Worm (Caenorhabditis elegans) whole organism, L4 larva: Measurements from ENCODE around the gene T26H5.8.
A peak's percentile ranks its signal among the peaks of the same experiment; 100 is the strongest.

Experiments
- F10B5.3 ChIP-seq: sonication (generic microtip); optimal IDR thresholded peaks from 2 replicates; lab custom pipeline; 2016; ENCODE audit warnings: mild to moderate bottlenecking, missing genetic modification characterization, missing compliant biosample characterization
- F26F4.8 ChIP-seq: fragments of 200-800 bp; sonication (Bioruptor generic); conservative IDR thresholded peaks from 2 replicates; pipeline ENCODE4 v1.3.6; 2022; ENCODE audit warnings: missing genetic modification characterization, missing compliant biosample characterization
- R02D3.7 ChIP-seq: fragments of 150-350 bp; sonication (generic microtip); optimal IDR thresholded peaks from 3 replicates; lab custom pipeline; 2014; ENCODE audit warnings: missing biosample characterization, missing genetic modification characterization
- T20F7.1 ChIP-seq: fragments of 200-800 bp; sonication (Bioruptor generic); optimal IDR thresholded peaks from 2 replicates; lab custom pipeline; 2018; ENCODE audit warnings: mild to moderate bottlenecking, missing genetic modification characterization, missing compliant biosample characterization
- T26A8.4 ChIP-seq: fragments of 200-800 bp; sonication (Bioruptor generic); IDR thresholded peaks from 2 replicates; pipeline ENCODE4 v1.3.6; 2022; ENCODE audit warnings: missing genetic modification characterization, missing compliant biosample characterization
- Y5F2A.4 ChIP-seq: fragments of 200-800 bp; sonication (Bioruptor generic); optimal IDR thresholded peaks from 2 replicates; lab custom pipeline; 2018; ENCODE audit warnings: mild to moderate bottlenecking, missing genetic modification characterization, missing compliant biosample characterization
- ZK546.5 ChIP-seq, 2 experiments: sonication (generic microtip); optimal IDR thresholded peaks; 2 replicates each; lab custom pipeline; 2017; ENCODE audit warnings: missing biosample characterization in 2 of 2, missing genetic modification characterization in 2 of 2
- arid-1 ChIP-seq: fragments of 200-800 bp; sonication (Bioruptor generic); conservative IDR thresholded peaks from 2 replicates; pipeline ENCODE4 v1.3.6; 2022; ENCODE audit warnings: missing genetic modification reagents, missing genetic modification characterization, missing compliant biosample characterization
- attf-4 ChIP-seq: sonication (generic microtip); optimal IDR thresholded peaks from 3 replicates; lab custom pipeline; 2017; ENCODE audit warnings: missing biosample characterization, missing genetic modification characterization
- ceh-20 ChIP-seq: fragments of 200-800 bp; sonication (Bioruptor generic); IDR thresholded peaks from 2 replicates; pipeline ENCODE4 v1.3.6; 2022; ENCODE audit warnings: missing genetic modification reagents, missing genetic modification characterization, missing compliant biosample characterization
- ceh-28 ChIP-seq: fragments of 150-350 bp; optimal IDR thresholded peaks from 2 replicates; lab custom pipeline; 2014; ENCODE audit warnings: missing biosample characterization, missing genetic modification reagents, missing genetic modification characterization
- ceh-32 ChIP-seq: sonication (generic microtip); optimal IDR thresholded peaks from 2 replicates; lab custom pipeline; 2016; ENCODE audit warnings: mild to moderate bottlenecking, missing genetic modification characterization, missing compliant biosample characterization; ENCODE audit not compliant: poor library complexity
- ceh-44 ChIP-seq: fragments of 200-800 bp; sonication (Bioruptor generic); IDR thresholded peaks from 2 replicates; pipeline ENCODE4 v1.3.6; 2022; ENCODE audit warnings: missing genetic modification reagents, missing genetic modification characterization, missing compliant biosample characterization
- ceh-82 ChIP-seq: sonication (generic microtip); optimal IDR thresholded peaks from 2 replicates; lab custom pipeline; 2017; ENCODE audit warnings: missing biosample characterization, missing genetic modification characterization
- cey-2 ChIP-seq: sonication (generic microtip); optimal IDR thresholded peaks from 3 replicates; lab custom pipeline; 2017; ENCODE audit warnings: missing genetic modification characterization, mild to moderate bottlenecking, missing compliant biosample characterization, antibody characterized with exemption, borderline replicate concordance; ENCODE audit not compliant: insufficient read depth
- daf-16 ChIP-seq, 3 experiments: sonication (generic microtip); optimal IDR thresholded peaks; 2 replicates each; lab custom pipeline; 2016 to 2017; ENCODE audit warnings: missing genetic modification characterization in 3 of 3, missing genetic modification reagents in 3 of 3, mild to moderate bottlenecking in 2 of 3, missing compliant biosample characterization in 2 of 3, missing biosample characterization in 1 of 3, moderate library complexity in 1 of 3
- daf-19 ChIP-seq: fragments of 200-800 bp; sonication (Bioruptor generic); conservative IDR thresholded peaks from 2 replicates; pipeline ENCODE4 v1.3.6; 2022; ENCODE audit warnings: missing genetic modification characterization, missing compliant biosample characterization
- daf-8 ChIP-seq: fragments of 200-800 bp; sonication (Bioruptor generic); IDR thresholded peaks from 2 replicates; pipeline ENCODE4 v1.3.6; 2022; ENCODE audit warnings: missing genetic modification characterization, missing compliant biosample characterization
- duxl-1 ChIP-seq: sonication (generic microtip); optimal IDR thresholded peaks from 2 replicates; lab custom pipeline; 2016; ENCODE audit warnings: mild to moderate bottlenecking, missing genetic modification characterization, moderate library complexity, missing compliant biosample characterization; ENCODE audit not compliant: poor library complexity
- egl-43 ChIP-seq: fragments of 200-800 bp; sonication (Bioruptor generic); IDR thresholded peaks from 2 replicates; pipeline ENCODE4 v1.3.6; 2022; ENCODE audit warnings: missing genetic modification reagents, missing genetic modification characterization, missing compliant biosample characterization
- fos-1 ChIP-seq: fragments of 150-350 bp; optimal IDR thresholded peaks from 2 replicates; lab custom pipeline; 2014; ENCODE audit warnings: missing biosample characterization, missing genetic modification characterization
- jun-1 ChIP-seq: fragments of 150-350 bp; optimal IDR thresholded peaks from 2 replicates; lab custom pipeline; 2014; ENCODE audit warnings: missing biosample characterization, missing genetic modification reagents, missing genetic modification characterization
- lim-7 ChIP-seq: fragments of 200-800 bp; sonication (Bioruptor generic); IDR thresholded peaks from 2 replicates; pipeline ENCODE4 v1.3.6; 2022; ENCODE audit warnings: missing genetic modification characterization, missing compliant biosample characterization
- lin-1 ChIP-seq: fragments of 200-800 bp; sonication (Bioruptor generic); IDR thresholded peaks from 2 replicates; pipeline ENCODE4 v1.3.6; 2022; ENCODE audit warnings: missing genetic modification reagents, missing genetic modification characterization, missing compliant biosample characterization
- lin-29 ChIP-seq: fragments of 200-800 bp; sonication (Bioruptor generic); IDR thresholded peaks from 2 replicates; pipeline ENCODE4 v1.3.6; 2022; ENCODE audit warnings: missing genetic modification reagents, missing genetic modification characterization, missing compliant biosample characterization
- lin-38 ChIP-seq: fragments of 200-800 bp; sonication (Bioruptor generic); IDR thresholded peaks from 2 replicates; pipeline ENCODE4 v1.3.6; 2022; ENCODE audit warnings: missing genetic modification reagents, missing genetic modification characterization, missing compliant biosample characterization
- lin-39 ChIP-seq: fragments of 150-350 bp; optimal IDR thresholded peaks from 2 replicates; lab custom pipeline; 2014; ENCODE audit warnings: missing biosample characterization, missing genetic modification reagents, missing genetic modification characterization
- mdl-1 ChIP-seq, 2 experiments: fragments of 150-350 bp in 1 of 2; sonication (generic microtip) in 1 of 2; optimal IDR thresholded peaks; 2 replicates each; lab custom pipeline; 2014 to 2017; ENCODE audit warnings: missing biosample characterization in 2 of 2, missing genetic modification characterization in 2 of 2
- mes-2 ChIP-seq: sonication (generic microtip); optimal IDR thresholded peaks from 2 replicates; lab custom pipeline; 2016; ENCODE audit warnings: missing genotype, mild to moderate bottlenecking, missing genetic modification characterization, missing compliant biosample characterization; ENCODE audit not compliant: poor library complexity, severe bottlenecking
- mxl-2 ChIP-seq: fragments of 200-800 bp; sonication (Bioruptor generic); conservative IDR thresholded peaks from 2 replicates; pipeline ENCODE4 v1.3.6; 2022; ENCODE audit warnings: missing genetic modification reagents, missing genetic modification characterization, missing compliant biosample characterization
- nhr-10 ChIP-seq: fragments of 150-350 bp; optimal IDR thresholded peaks from 2 replicates; lab custom pipeline; 2014; ENCODE audit warnings: missing biosample characterization, missing genetic modification characterization
- nhr-102 ChIP-seq: sonication (generic microtip); optimal IDR thresholded peaks from 2 replicates; lab custom pipeline; 2016; ENCODE audit warnings: mild to moderate bottlenecking, missing genetic modification characterization, moderate library complexity, missing compliant biosample characterization
- nhr-11 ChIP-seq: fragments of 150-350 bp; optimal IDR thresholded peaks from 2 replicates; lab custom pipeline; 2014; ENCODE audit warnings: missing biosample characterization, missing genetic modification characterization
- nhr-237 ChIP-seq: sonication (generic microtip); optimal IDR thresholded peaks from 2 replicates; lab custom pipeline; 2017; ENCODE audit warnings: missing biosample characterization, missing genetic modification characterization
- nhr-25 ChIP-seq: sonication (generic microtip); optimal IDR thresholded peaks from 2 replicates; lab custom pipeline; 2017; ENCODE audit warnings: missing genetic modification characterization, mild to moderate bottlenecking, missing compliant biosample characterization, antibody characterized with exemption, moderate library complexity, borderline replicate concordance; ENCODE audit not compliant: insufficient read depth
- nhr-41 ChIP-seq: fragments of 200-800 bp; sonication (Bioruptor generic); IDR thresholded peaks from 2 replicates; pipeline ENCODE4 v1.3.6; 2022; ENCODE audit warnings: missing genetic modification reagents, missing genetic modification characterization, missing compliant biosample characterization
- pha-4 ChIP-seq, 2 experiments: fragments of 150-350 bp in 1 of 2; fragments of 200-800 bp in 1 of 2; sonication (Bioruptor generic) in 1 of 2; IDR thresholded peaks in 1 of 2; optimal IDR thresholded peaks in 1 of 2; 2 replicates each; pipeline versions ENCODE4 v1.3.6 to Lab custom; 2014 to 2022; ENCODE audit warnings: missing genetic modification characterization in 2 of 2, missing genetic modification reagents in 2 of 2, missing biosample characterization in 1 of 2, missing compliant biosample characterization in 1 of 2
- php-3 ChIP-seq: fragments of 200-800 bp; sonication (Bioruptor generic); IDR thresholded peaks from 2 replicates; pipeline ENCODE4 v1.3.6; 2022; ENCODE audit warnings: missing genetic modification reagents, missing genetic modification characterization, missing compliant biosample characterization
- saeg-2 ChIP-seq: fragments of 200-800 bp; sonication (Bioruptor generic); IDR thresholded peaks from 2 replicates; pipeline ENCODE4 v1.3.6; 2022; ENCODE audit warnings: missing genetic modification reagents, missing genetic modification characterization, missing compliant biosample characterization
- sdz-12 ChIP-seq: fragments of 200-800 bp; sonication (Bioruptor generic); optimal IDR thresholded peaks from 2 replicates; lab custom pipeline; 2018; ENCODE audit warnings: mild to moderate bottlenecking, missing genetic modification characterization, missing compliant biosample characterization
- set-16 ChIP-seq: fragments of 200-800 bp; sonication (Bioruptor generic); IDR thresholded peaks from 2 replicates; pipeline ENCODE4 v1.3.6; 2022; ENCODE audit warnings: missing genetic modification reagents, missing genetic modification characterization, missing compliant biosample characterization
- skn-1 ChIP-seq: fragments of 150-350 bp; optimal IDR thresholded peaks from 2 replicates; lab custom pipeline; 2014; ENCODE audit warnings: missing biosample characterization, missing genetic modification characterization
- snpc-4 ChIP-seq: fragments of 150-350 bp; optimal IDR thresholded peaks from 2 replicates; lab custom pipeline; 2014; ENCODE audit warnings: missing biosample characterization, missing genetic modification characterization
- spr-1 ChIP-seq: sonication (generic microtip); optimal IDR thresholded peaks from 2 replicates; lab custom pipeline; 2016; ENCODE audit warnings: mild to moderate bottlenecking, missing genetic modification characterization, missing compliant biosample characterization
- tag-97 ChIP-seq: fragments of 200-800 bp; sonication (Bioruptor generic); IDR thresholded peaks from 2 replicates; pipeline ENCODE4 v1.3.6; 2022; ENCODE audit warnings: missing genetic modification characterization, missing compliant biosample characterization
- unc-130 ChIP-seq: sonication (generic microtip); optimal IDR thresholded peaks from 2 replicates; lab custom pipeline; 2016; ENCODE audit warnings: missing genetic modification reagents, missing genetic modification characterization, missing compliant biosample characterization
- unc-39 ChIP-seq: sonication (generic microtip); optimal IDR thresholded peaks from 2 replicates; lab custom pipeline; 2017; ENCODE audit warnings: missing biosample characterization, missing genetic modification characterization
- zfp-3 ChIP-seq: fragments of 200-800 bp; sonication (Bioruptor generic); conservative IDR thresholded peaks from 2 replicates; pipeline ENCODE4 v1.3.6; 2022; ENCODE audit warnings: missing genetic modification reagents, missing genetic modification characterization, missing compliant biosample characterization
- zip-2 ChIP-seq: fragments of 150-350 bp; optimal IDR thresholded peaks from 2 replicates; lab custom pipeline; 2014; ENCODE audit warnings: missing biosample characterization, missing genetic modification characterization
- ztf-11 ChIP-seq: fragments of 150-350 bp; optimal IDR thresholded peaks from 2 replicates; lab custom pipeline; 2014; ENCODE audit warnings: missing biosample characterization, missing genetic modification characterization

The T26H5.8 gene

ce11 chrV:15479825-15480224 lies 47.3 kb upstream of the T26H5.8 start (continued):
- peak; percentile 12 for TF ChIP-seq unc-130 (GFP tag; lab: Kevin White, UChicago)
- no peak for TF ChIP-seq set-16 (GFP tag; lab: Robert Waterston, UW)
- no peak for TF ChIP-seq php-3
- TF ChIP-seq ceh-20 (GFP tag; lab: Robert Waterston, UW), result no peak
- no peak for TF ChIP-seq saeg-2 (GFP tag; lab: Robert Waterston, UW)
- TF ChIP-seq lim-7, result peak; percentile 68
- no peak for TF ChIP-seq nhr-102 (tag; lab: Kevin White, UChicago)
- no peak for TF ChIP-seq jun-1 (tag; lab: Kevin White, UChicago)
- no peak for TF ChIP-seq mdl-1 (tag; optimal IDR thresholded peaks at IDR 0.05; lab: Kevin White, UChicago)
- TF ChIP-seq sdz-12, result no peak
- TF ChIP-seq nhr-41 (GFP tag; lab: Robert Waterston, UW), result no peak
- no peak for TF ChIP-seq ceh-82 (tag; lab: Kevin White, UChicago)
- no peak for TF ChIP-seq zfp-3
- TF ChIP-seq daf-8 (GFP tag; lab: Robert Waterston, UW), result no peak
- peak; percentile 83 for TF ChIP-seq egl-43 (GFP tag; lab: Robert Waterston, UW)
- no peak for TF ChIP-seq F10B5.3 (tag; lab: Kevin White, UChicago)
- no peak for TF ChIP-seq daf-19 (GFP tag; lab: Robert Waterston, UW)
- no peak for TF ChIP-seq attf-4 (tag; lab: Kevin White, UChicago)
- peak; percentile 14 for TF ChIP-seq duxl-1 (tag; lab: Kevin White, UChicago)
- peak in 1 of 2 experiments; percentile 7 for TF ChIP-seq daf-16 (GFP tag; optimal IDR thresholded peaks at IDR 0.05; lab: Kevin White, UChicago)
- peak; percentile 22 for TF ChIP-seq daf-16 (tag; optimal IDR thresholded peaks at IDR 0.05; lab: Kevin White, UChicago)
- TF ChIP-seq lin-39 (tag; lab: Kevin White, UChicago), result no peak
- no peak for TF ChIP-seq lin-38
- no peak for TF ChIP-seq ZK546.5 (tag; optimal IDR thresholded peaks at IDR 0.05; lab: Kevin White, UChicago)
- peak; percentile 49 for TF ChIP-seq mes-2 (tag; lab: Kevin White, UChicago)
- TF ChIP-seq nhr-237 (tag; lab: Kevin White, UChicago), result no peak
- no peak for TF ChIP-seq ceh-32 (tag; lab: Kevin White, UChicago)
- no peak for TF ChIP-seq ceh-28 (tag; lab: Kevin White, UChicago)
- no peak for TF ChIP-seq lin-29 (GFP tag; lab: Robert Waterston, UW)
- TF ChIP-seq fos-1 (tag; lab: Kevin White, UChicago), result no peak
- peak; percentile 56; the same call in 1 of the 2 replicates for TF ChIP-seq arid-1 (GFP tag; lab: Robert Waterston, UW)
- no peak for TF ChIP-seq cey-2 (tag; lab: Kevin White, UChicago)
- TF ChIP-seq T20F7.1 (GFP tag; lab: Kevin White, UChicago), result no peak
- peak; percentile 13; the same call in 1 of the 2 replicates for TF ChIP-seq pha-4 (GFP tag; IDR thresholded peaks at IDR 0.05; lab: Robert Waterston, UW)
- no peak for TF ChIP-seq pha-4 (tag; optimal IDR thresholded peaks at IDR 0.05; lab: Kevin White, UChicago)
- TF ChIP-seq skn-1 (tag; lab: Kevin White, UChicago), result no peak
- no peak for TF ChIP-seq snpc-4 (tag; lab: Kevin White, UChicago)
- TF ChIP-seq nhr-11 (tag; lab: Kevin White, UChicago), result no peak
- no peak for TF ChIP-seq ztf-11
- TF ChIP-seq lin-1, result 0 out of 2 replicates have a peak, but pooled peaks have one; percentile 32
- TF ChIP-seq nhr-10 (tag; lab: Kevin White, UChicago), result no peak
- no peak for TF ChIP-seq tag-97 (GFP tag; lab: Robert Waterston, UW)
- no peak for TF ChIP-seq zip-2 (tag; lab: Kevin White, UChicago)
- TF ChIP-seq F26F4.8 (GFP tag; lab: Robert Waterston, UW), result 0 out of 2 replicates have a peak, but pooled peaks have one; percentile 10
- TF ChIP-seq unc-39, result no peak
- no peak for TF ChIP-seq Y5F2A.4 (GFP tag; lab: Kevin White, UChicago)
- TF ChIP-seq mxl-2 (GFP tag; lab: Robert Waterston, UW), result no peak
- TF ChIP-seq spr-1 (tag; lab: Kevin White, UChicago), result peak; percentile 36
- no peak for TF ChIP-seq T26A8.4 (GFP tag; lab: Robert Waterston, UW)
- TF ChIP-seq ceh-44 (GFP tag; lab: Robert Waterston, UW), result no peak
- TF ChIP-seq nhr-25 (tag; lab: Kevin White, UChicago), result no peak
- TF ChIP-seq R02D3.7, result no peak
